Fruit fly (Drosophila melanogaster): ENCODE results near the gene CG34149.

DNA sequence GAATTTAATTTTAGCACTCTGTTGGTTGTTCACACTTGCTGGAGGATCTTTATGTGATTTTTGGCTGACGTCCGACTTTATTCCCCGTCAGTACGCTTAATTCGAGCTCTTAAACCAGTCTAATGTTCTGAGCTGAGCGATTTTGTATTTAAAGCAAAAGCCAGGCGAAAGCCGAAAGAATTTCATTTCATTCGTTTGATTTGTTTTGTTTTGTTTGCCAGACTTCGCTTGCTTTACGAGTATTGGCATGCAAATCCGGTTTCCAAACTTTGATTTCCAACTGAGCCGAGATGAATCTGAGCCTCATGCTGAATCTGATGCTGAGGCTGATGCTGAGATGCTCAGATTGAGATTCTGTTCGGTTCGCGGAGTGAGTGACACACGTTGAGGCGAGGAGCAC is 45.9 kb upstream of the CG34149 start, which contains the start of gene CG5391:
- TF ChIP-seq EcR (GFP tag; optimal IDR thresholded peaks at IDR 0.05): no peak
- no peak for TF ChIP-seq pan (optimal IDR thresholded peaks at IDR 0.05)
- TF ChIP-seq psq (optimal IDR thresholded peaks at IDR 0.05): no peak
